Fruit fly (Drosophila melanogaster) whole organism, embryonic: ENCODE data around the gene tj.

Experiments used
- Adf1 ChIP-seq: fragments of 200-800 bp; sonication (Bioruptor generic); IDR thresholded peaks from 2 replicates; pipeline ENCODE4 v1.3.6; 2022; ENCODE audit warnings: missing biosample characterization, missing genetic modification characterization
- Aef1 ChIP-seq: fragments of 200-800 bp; sonication (Bioruptor generic); IDR thresholded peaks from 3 replicates; pipeline ENCODE4 v1.3.6; 2022; ENCODE audit warnings: missing biosample characterization, missing genetic modification characterization
- CG14710 ChIP-seq: fragments of 200-800 bp; sonication (Bioruptor generic); optimal IDR thresholded peaks from 3 replicates; lab custom pipeline; 2019; ENCODE audit warnings: missing biosample characterization, mild to moderate bottlenecking, missing genetic modification characterization, moderate library complexity
- CG15073 ChIP-seq: fragments of 200-800 bp; sonication (Bioruptor generic); optimal IDR thresholded peaks from 2 replicates; lab custom pipeline; 2016; ENCODE audit warnings: missing biosample characterization, missing genetic modification characterization
- CG15269 ChIP-seq: fragments of 200-800 bp; sonication (Bioruptor generic); optimal IDR thresholded peaks from 2 replicates; lab custom pipeline; 2018; ENCODE audit warnings: missing biosample characterization, mild to moderate bottlenecking, missing genetic modification characterization, moderate library complexity
- CG2199 ChIP-seq: fragments of 200-800 bp; sonication (Bioruptor generic); IDR thresholded peaks from 3 replicates; pipeline ENCODE4 v1.3.6; 2022; ENCODE audit warnings: missing biosample characterization, missing genetic modification characterization
- CG3065 ChIP-seq: fragments of 200-800 bp; sonication (Bioruptor generic); optimal IDR thresholded peaks from 2 replicates; lab custom pipeline; 2016; ENCODE audit warnings: missing biosample characterization, missing genetic modification characterization
- CG3281 ChIP-seq: fragments of 200-800 bp; sonication (Bioruptor generic); optimal IDR thresholded peaks from 3 replicates; lab custom pipeline; 2017; ENCODE audit warnings: missing biosample characterization, mild to moderate bottlenecking, missing genetic modification characterization
- CG42726 ChIP-seq: fragments of 200-800 bp; sonication (Bioruptor generic); IDR thresholded peaks from 2 replicates; pipeline ENCODE4 v1.3.6; 2022; ENCODE audit warnings: missing biosample characterization, missing genetic modification characterization; ENCODE audit not compliant: partially characterized antibody
- CG4360 ChIP-seq: fragments of 200-800 bp; sonication (Bioruptor generic); IDR thresholded peaks from 2 replicates; pipeline ENCODE4 v1.3.6; 2022; ENCODE audit warnings: missing biosample characterization, missing genetic modification characterization
- CG9932 ChIP-seq: fragments of 200-800 bp; sonication (Bioruptor generic); IDR thresholded peaks from 2 replicates; pipeline ENCODE4 v1.3.6; 2022; ENCODE audit warnings: missing biosample characterization, missing genetic modification characterization
- CTCF ChIP-seq: fragments of 200-800 bp; sonication (Bioruptor generic); optimal IDR thresholded peaks from 2 replicates; lab custom pipeline; 2017; ENCODE audit warnings: missing biosample characterization, mild to moderate bottlenecking, missing genetic modification characterization, moderate library complexity
- D ChIP-seq, 2 experiments: fragments of 200-800 bp in 1 of 2; fragments of >200 bp in 1 of 2; sonication (Bioruptor generic) in 1 of 2; optimal IDR thresholded peaks; 2 replicates in 1 of 2; 3 replicates in 1 of 2; lab custom pipeline; 2017; ENCODE audit warnings: mild to moderate bottlenecking in 1 of 2, missing biosample characterization in 1 of 2, missing genetic modification characterization in 1 of 2, missing genetic modification reagents in 1 of 2
- Deaf1 ChIP-seq: fragments of 200-800 bp; optimal IDR thresholded peaks from 3 replicates; lab custom pipeline; 2019; ENCODE audit warnings: missing biosample characterization, mild to moderate bottlenecking, missing genetic modification characterization, moderate library complexity
- ERR ChIP-seq: fragments of 200-800 bp; sonication (Bioruptor generic); optimal IDR thresholded peaks from 2 replicates; lab custom pipeline; 2016; ENCODE audit warnings: missing biosample characterization, missing genetic modification characterization
- Ets65A ChIP-seq: fragments of 200-800 bp; sonication (Bioruptor generic); peaks from one replicate; lab custom pipeline; 2016; ENCODE audit warnings: missing biosample characterization, missing genetic modification characterization
- Ets97D ChIP-seq: fragments of 200-800 bp; sonication (Bioruptor generic); optimal IDR thresholded peaks from 3 replicates; lab custom pipeline; 2016; ENCODE audit warnings: missing biosample characterization, missing genetic modification characterization
- Fer2 ChIP-seq: fragments of 200-800 bp; sonication (Bioruptor generic); optimal IDR thresholded peaks from 2 replicates; lab custom pipeline; 2018; ENCODE audit warnings: missing biosample characterization, mild to moderate bottlenecking, missing genetic modification characterization, moderate library complexity
- MBD-R2 ChIP-seq: fragments of 200-800 bp; sonication (Bioruptor generic); IDR thresholded peaks from 2 replicates; pipeline ENCODE4 v1.3.6; 2022; ENCODE audit warnings: missing biosample characterization, missing genetic modification characterization
- Med ChIP-seq: fragments of 200-800 bp; sonication (Bioruptor generic); peaks from one replicate; lab custom pipeline; 2016; ENCODE audit warnings: missing biosample characterization, missing genetic modification characterization, mild to moderate bottlenecking, inconsistent platforms, moderate library complexity
- Nf-YB ChIP-seq: fragments of 200-800 bp; sonication (Bioruptor generic); optimal IDR thresholded peaks from 3 replicates; lab custom pipeline; 2019; ENCODE audit warnings: missing biosample characterization, mild to moderate bottlenecking, missing genetic modification characterization, moderate library complexity
- Nf-YC ChIP-seq: fragments of 200-800 bp; optimal IDR thresholded peaks from 3 replicates; lab custom pipeline; 2019; ENCODE audit warnings: missing biosample characterization, mild to moderate bottlenecking, missing genetic modification characterization, moderate library complexity
- Opbp ChIP-seq: fragments of 200-800 bp; sonication (Bioruptor generic); IDR thresholded peaks from 3 replicates; pipeline ENCODE4 v1.3.6; 2022; ENCODE audit warnings: missing biosample characterization, missing genetic modification characterization; ENCODE audit not compliant: partially characterized antibody
- Pdp1 ChIP-seq, 2 experiments: fragments of 200-800 bp; sonication (Bioruptor generic); optimal IDR thresholded peaks; 3 replicates each; lab custom pipeline; 2016; ENCODE audit warnings: missing biosample characterization in 2 of 2, missing genetic modification characterization in 2 of 2, mild to moderate bottlenecking in 1 of 2, moderate library complexity in 1 of 2
- Rfx ChIP-seq: fragments of 200-800 bp; sonication (Bioruptor generic); IDR thresholded peaks from 2 replicates; pipeline ENCODE4 v1.3.6; 2022; ENCODE audit warnings: missing biosample characterization, missing genetic modification characterization
- Trl ChIP-seq, 3 experiments: fragments of >200 bp in 2 of 3; fragments of 200-800 bp in 1 of 3; sonication (Bioruptor generic) in 1 of 3; optimal IDR thresholded peaks; 2 replicates in 1 of 3; 3 replicates in 2 of 3; lab custom pipeline; 2016 to 2017; ENCODE audit warnings: missing biosample characterization in 1 of 3, missing genetic modification characterization in 1 of 3
- ab ChIP-seq: fragments of 200-800 bp; sonication (Bioruptor generic); optimal IDR thresholded peaks from 2 replicates; lab custom pipeline; 2016; ENCODE audit warnings: missing biosample characterization, missing genetic modification characterization
- abd-A ChIP-seq: fragments of 200-800 bp; sonication (Bioruptor generic); optimal IDR thresholded peaks from 3 replicates; lab custom pipeline; 2019; ENCODE audit warnings: missing biosample characterization, mild to moderate bottlenecking, missing genetic modification characterization, moderate library complexity
- cg ChIP-seq: fragments of 200-800 bp; sonication (Bioruptor generic); optimal IDR thresholded peaks from 3 replicates; lab custom pipeline; 2019; ENCODE audit warnings: missing biosample characterization, mild to moderate bottlenecking, missing genetic modification characterization, moderate library complexity
- chinmo ChIP-seq: fragments of 200-800 bp; sonication (Bioruptor generic); IDR thresholded peaks from 4 replicates; pipeline ENCODE4 v1.3.6; 2022; ENCODE audit warnings: missing biosample characterization, missing genetic modification characterization; ENCODE audit not compliant: partially characterized antibody
- crol ChIP-seq: fragments of 200-800 bp; sonication (Bioruptor generic); IDR thresholded peaks from 2 replicates; pipeline ENCODE4 v1.3.6; 2022; ENCODE audit warnings: missing biosample characterization, missing genetic modification characterization
- ewg ChIP-seq: fragments of 200-800 bp; sonication (Bioruptor generic); optimal IDR thresholded peaks from 3 replicates; lab custom pipeline; 2017; ENCODE audit warnings: mild to moderate bottlenecking, missing biosample characterization, missing genetic modification reagents, missing genetic modification characterization
- eyg ChIP-seq: fragments of 200-800 bp; sonication (Bioruptor generic); optimal IDR thresholded peaks from 3 replicates; lab custom pipeline; 2016; ENCODE audit warnings: missing biosample characterization, missing genetic modification characterization
- gce ChIP-seq: fragments of 200-800 bp; sonication (Bioruptor generic); IDR thresholded peaks from 3 replicates; pipeline ENCODE4 v1.3.6; 2022; ENCODE audit warnings: missing biosample characterization, missing genetic modification characterization
- gem ChIP-seq: fragments of 200-800 bp; sonication (Bioruptor generic); optimal IDR thresholded peaks from 2 replicates; lab custom pipeline; 2019; ENCODE audit warnings: missing biosample characterization, mild to moderate bottlenecking, missing genetic modification characterization, moderate library complexity
- hbn ChIP-seq: fragments of 200-800 bp; sonication (Bioruptor generic); IDR thresholded peaks from 2 replicates; pipeline ENCODE4 v1.3.6; 2022; ENCODE audit warnings: missing biosample characterization, missing genetic modification characterization; ENCODE audit not compliant: partially characterized antibody
- ind ChIP-seq: fragments of 200-800 bp; sonication (Bioruptor generic); optimal IDR thresholded peaks from 3 replicates; lab custom pipeline; 2016; ENCODE audit warnings: missing biosample characterization, missing genetic modification characterization
- jing ChIP-seq: fragments of 200-800 bp; sonication (Bioruptor generic); optimal IDR thresholded peaks from 2 replicates; lab custom pipeline; 2018; ENCODE audit warnings: missing biosample characterization, mild to moderate bottlenecking, missing genetic modification characterization
- kni ChIP-seq: fragments of 200-800 bp; sonication (Bioruptor generic); optimal IDR thresholded peaks from 3 replicates; lab custom pipeline; 2017; ENCODE audit warnings: mild to moderate bottlenecking, missing biosample characterization, missing genetic modification reagents, missing genetic modification characterization
- prd ChIP-seq, 3 experiments: fragments of >200 bp in 2 of 3; fragments of 200-800 bp in 1 of 3; sonication (Bioruptor generic) in 1 of 3; optimal IDR thresholded peaks in 2 of 3; IDR thresholded peaks in 1 of 3; 2 replicates in 2 of 3; 3 replicates in 1 of 3; pipeline versions ENCODE4 v1.3.6 to Lab custom; 2017 to 2022; ENCODE audit warnings: missing biosample characterization in 1 of 3, missing genetic modification characterization in 1 of 3
- row ChIP-seq: fragments of 200-800 bp; sonication (Bioruptor generic); IDR thresholded peaks from 3 replicates; pipeline ENCODE4 v1.3.6; 2022; ENCODE audit warnings: missing biosample characterization, missing genetic modification characterization
- sens ChIP-seq: fragments of 200-800 bp; sonication (Bioruptor generic); peaks from one replicate; lab custom pipeline; 2016; ENCODE audit warnings: missing biosample characterization, missing genetic modification characterization
- sr ChIP-seq: fragments of 200-800 bp; sonication (Bioruptor generic); IDR thresholded peaks from 3 replicates; pipeline ENCODE4 v1.3.6; 2022; ENCODE audit warnings: missing biosample characterization, missing genetic modification characterization
- stc ChIP-seq: fragments of 200-800 bp; sonication (Bioruptor generic); IDR thresholded peaks from 2 replicates; pipeline ENCODE4 v1.3.6; 2022; ENCODE audit warnings: missing biosample characterization, missing genetic modification characterization
- stwl ChIP-seq: fragments of 200-800 bp; sonication (Bioruptor generic); optimal IDR thresholded peaks from 3 replicates; lab custom pipeline; 2018; ENCODE audit warnings: missing biosample characterization, mild to moderate bottlenecking, missing genetic modification characterization, moderate library complexity
- trh ChIP-seq: fragments of 200-800 bp; sonication (Bioruptor generic); optimal IDR thresholded peaks from 2 replicates; lab custom pipeline; 2016; ENCODE audit warnings: missing biosample characterization, missing genetic modification characterization
- z ChIP-seq: fragments of 200-800 bp; sonication (Bioruptor generic); IDR thresholded peaks from 3 replicates; pipeline ENCODE4 v1.3.6; 2022; ENCODE audit warnings: missing biosample characterization, missing genetic modification characterization
- zen2 ChIP-seq: fragments of 200-800 bp; sonication (Bioruptor generic); IDR thresholded peaks from 3 replicates; pipeline ENCODE4 v1.3.6; 2022; ENCODE audit warnings: missing biosample characterization, missing genetic modification characterization; ENCODE audit not compliant: partially characterized antibody

Gene tj

DNA sequence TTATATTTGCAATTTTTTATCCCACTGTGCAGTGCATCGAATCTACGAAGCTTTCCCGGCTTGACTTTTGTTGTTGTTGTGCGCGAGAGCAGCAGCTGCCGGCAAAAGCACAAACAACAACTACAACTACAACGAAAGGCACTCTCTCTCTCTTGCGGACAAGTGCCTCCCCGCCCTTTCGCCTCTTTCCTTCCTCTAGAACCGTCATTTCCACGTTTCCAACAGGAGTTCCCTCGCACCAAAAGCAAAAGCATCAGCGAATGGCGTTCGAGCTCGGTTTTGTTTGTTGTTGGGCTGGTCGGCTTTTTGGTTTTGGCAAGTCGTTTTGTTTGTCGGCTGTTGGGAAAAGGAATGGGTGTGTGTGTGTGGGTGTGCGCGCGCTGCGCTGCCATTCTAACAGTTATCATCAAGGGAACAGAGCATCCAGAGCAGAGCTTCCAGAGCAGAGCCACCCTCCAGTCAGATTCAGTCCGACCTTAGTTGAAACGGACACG, at the start of gene tj:
tj (plus strand) TSS at position 444 of the 494 bp plus-strand sequence.
- TF ChIP-seq cg (peak; percentile 53), chinmo (0 out of 4 replicates have a peak, but pooled peaks have one; percentile 38), Rfx (GFP tag; lab: Robert Waterston, UW) (0 out of 2 replicates have a peak, but pooled peaks have one; percentile 11), D (optimal IDR thresholded peaks at IDR 0.05; lab: Kevin White, UChicago) (no peak), D (GFP tag; optimal IDR thresholded peaks at IDR 0.05; lab: Kevin White, UChicago) (no peak), ewg (GFP tag; lab: Kevin White, UChicago) (peak; percentile 20), ind (GFP tag; lab: Kevin White, UChicago) (no peak), CG4360 (GFP tag; lab: Robert Waterston, UW) (peak; percentile 71), Nf-YC (tag; lab: Kevin White, UChicago) (peak; percentile 96), CG14710 (tag; lab: Kevin White, UChicago) (no peak), Nf-YB (GFP tag; lab: Kevin White, UChicago) (peak; percentile 92), Aef1 (GFP tag; lab: Robert Waterston, UW) (peak; percentile 43), Adf1 (GFP tag; lab: Robert Waterston, UW) (peak; percentile 29; the same call in 1 of the 2 replicates), ab (no peak), Deaf1 (tag; lab: Kevin White, UChicago) (peak; percentile 93), prd (optimal IDR thresholded peaks at IDR 0.05; lab: Kevin White, UChicago) (no peak), prd (GFP tag; IDR thresholded peaks at IDR 0.05; lab: Robert Waterston, UW) (0 out of 3 replicates have a peak, but pooled peaks have one; percentile 0), row (GFP tag; lab: Robert Waterston, UW) (peak; percentile 4; the same call in 1 of the 3 replicates), abd-A (tag; lab: Kevin White, UChicago) (peak; percentile 42), kni (no peak), CG42726 (GFP tag; lab: Robert Waterston, UW) (0 out of 2 replicates have a peak, but pooled peaks have one; percentile 19), crol (peak; percentile 59), Ets65A (GFP tag; lab: Kevin White, UChicago) (peak; percentile 66), ERR (no peak), Trl (optimal IDR thresholded peaks at IDR 0.05; lab: Kevin White, UChicago) (peak; percentile 9 to 46), Trl (GFP tag; optimal IDR thresholded peaks at IDR 0.05; lab: Kevin White, UChicago) (no peak)

DNA sequence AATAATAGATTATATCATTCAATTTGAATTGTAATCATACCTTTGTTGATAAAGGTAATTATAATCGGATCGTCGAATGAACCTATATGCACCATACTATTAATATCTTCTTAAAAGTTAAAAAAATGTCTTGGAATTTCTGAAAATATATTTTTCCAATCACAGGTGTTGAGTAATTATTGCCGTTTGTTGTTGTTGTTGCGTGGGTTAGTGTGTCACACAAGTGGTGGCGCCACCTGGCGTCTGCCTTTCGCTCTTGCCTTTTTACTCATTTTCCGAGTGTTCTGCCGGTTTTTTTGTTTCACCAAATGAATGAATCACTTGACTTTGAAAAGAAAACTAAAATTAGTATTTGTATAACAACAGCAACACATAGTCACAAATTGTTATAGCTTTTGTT, 48.9 kb upstream of the tj start:
- TF ChIP-seq sr (GFP tag; lab: Robert Waterston, UW) (peak; percentile 62; the same call in 2 of the 3 replicates), Med (peak; percentile 44), Opbp (GFP tag; lab: Robert Waterston, UW) (no peak), CG2199 (GFP tag; lab: Robert Waterston, UW) (0 out of 3 replicates have a peak, but pooled peaks have one; percentile 18), sens (GFP tag; lab: Kevin White, UChicago) (peak; percentile 53), stwl (tag; lab: Kevin White, UChicago) (peak; percentile 19), trh (no peak), CG4360 (GFP tag; lab: Robert Waterston, UW) (peak; percentile 89), Pdp1 (GFP tag; optimal IDR thresholded peaks at IDR 0.05; lab: Kevin White, UChicago) (peak in 1 of 2 experiments; percentile 53), zen2 (GFP tag; lab: Robert Waterston, UW) (no peak), CTCF (GFP tag; lab: Kevin White, UChicago) (peak; percentile 91), z (GFP tag; lab: Robert Waterston, UW) (peak; percentile 94), stc (GFP tag; lab: Robert Waterston, UW) (no peak), MBD-R2 (GFP tag; lab: Robert Waterston, UW) (no peak)

DNA sequence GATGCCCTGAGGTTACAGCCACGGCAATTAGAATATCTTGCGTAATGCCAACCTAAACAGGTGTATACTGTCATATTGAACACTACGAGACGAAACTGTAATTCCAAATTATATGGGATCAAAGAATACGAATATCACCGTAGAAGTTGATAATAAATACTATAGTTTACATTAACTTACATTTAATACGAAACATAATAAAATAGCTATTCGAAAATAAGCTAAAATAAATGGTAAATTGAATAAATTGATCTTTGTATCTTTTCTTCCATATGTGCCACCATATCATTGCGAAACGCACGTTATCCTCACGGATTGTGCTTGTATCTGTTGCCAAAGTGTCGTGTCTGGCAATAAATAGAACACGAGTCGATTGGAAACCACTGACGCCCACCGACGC, 48.2 kb upstream of the tj start:
- TF ChIP-seq CG15269 (tag; lab: Kevin White, UChicago) (peak; percentile 66), CG3281 (GFP tag; lab: Kevin White, UChicago) (peak; percentile 41), Pdp1 (GFP tag; optimal IDR thresholded peaks at IDR 0.05; lab: Kevin White, UChicago) (peak in 1 of 2 experiments; percentile 33), gce (GFP tag; lab: Robert Waterston, UW) (no peak), hbn (GFP tag; lab: Robert Waterston, UW) (no peak), jing (no peak), gem (tag; lab: Kevin White, UChicago) (peak; percentile 24), Fer2 (tag; lab: Kevin White, UChicago) (no peak), eyg (GFP tag; lab: Kevin White, UChicago) (no peak), CG9932 (GFP tag; lab: Robert Waterston, UW) (peak; percentile 45), CG3065 (no peak), Ets97D (GFP tag; lab: Kevin White, UChicago) (no peak), CG15073 (GFP tag; lab: Kevin White, UChicago) (no peak)
